Fruit fly (Drosophila melanogaster): Measurements from ENCODE around the gene mRpL50.

- TF ChIP-seq fd96Ca (GFP tag; IDR thresholded peaks at IDR 0.05) (no peak), CG12605 (GFP tag; IDR thresholded peaks at IDR 0.05) (no peak), CG13204 (GFP tag; optimal IDR thresholded peaks at IDR 0.05) (no peak)
These were observed 14.5 kb upstream of the mRpL50 start for dm6 chr3L:7258267-7258666.
